Worm (Caenorhabditis elegans): Measurements from ENCODE around the gene W04D2.4.

Gene W04D2.4

ce11 chrV:12512773-12513172 is 15.2 kb upstream of the W04D2.4 start, which contains the start of the genes T28H10.2 and lgmn-1:
T28H10.2 (minus strand) TSS chrV:12512949.
lgmn-1 (plus strand) TSS chrV:12513056.
- TF ChIP-seq hmg-4 (GFP tag; optimal IDR thresholded peaks at IDR 0.05) = no peak
- no peak for TF ChIP-seq tbx-11 (GFP tag; IDR thresholded peaks at IDR 0.05)
- TF ChIP-seq sea-1 (GFP tag; conservative IDR thresholded peaks at IDR 0.05) = no peak
- no peak for TF ChIP-seq ceh-36 (tag; optimal IDR thresholded peaks at IDR 0.05)
- TF ChIP-seq pes-1 (GFP tag; IDR thresholded peaks at IDR 0.05) = no peak
- TF ChIP-seq hmbx-1 (tag; optimal IDR thresholded peaks at IDR 0.05) = no peak

DNA sequence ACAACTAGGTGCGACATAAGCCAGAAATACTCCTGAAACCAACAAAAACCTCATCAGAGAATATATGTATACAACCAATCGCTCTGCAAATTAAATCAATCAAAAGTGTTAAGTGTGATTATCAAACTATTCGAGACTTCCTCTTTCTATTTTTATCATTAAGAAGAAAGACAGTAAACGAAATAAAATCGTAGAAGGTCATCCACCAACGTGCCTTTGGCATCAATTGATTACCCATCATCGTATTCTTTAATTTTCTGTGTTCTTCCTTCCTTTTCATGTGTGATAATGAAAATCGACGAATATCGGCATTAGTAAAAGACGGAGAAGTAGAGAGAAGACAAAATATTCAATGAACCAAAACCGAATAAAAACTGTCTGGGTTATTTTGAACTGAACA is 14.4 kb upstream of the W04D2.4 start:
- TF ChIP-seq hnd-1 (tag; optimal IDR thresholded peaks at IDR 0.05) (no peak), hmbx-1 (tag; optimal IDR thresholded peaks at IDR 0.05) (no peak), ceh-13 (GFP tag; optimal IDR thresholded peaks at IDR 0.05) (no peak), scrt-1 (GFP tag; IDR thresholded peaks at IDR 0.05) (no peak), flt-1 (GFP tag; IDR thresholded peaks at IDR 0.05) (no peak), aly-1 (tag; optimal IDR thresholded peaks at IDR 0.05) (no peak), F13C5.2 (tag; optimal IDR thresholded peaks at IDR 0.05) (no peak), ama-1 (optimal IDR thresholded peaks at IDR 0.05) (no peak), tbx-37 (GFP tag; conservative IDR thresholded peaks at IDR 0.05) (no peak), ceh-36 (tag; optimal IDR thresholded peaks at IDR 0.05) (no peak), pes-1 (GFP tag; IDR thresholded peaks at IDR 0.05) (no peak), tbx-11 (GFP tag; IDR thresholded peaks at IDR 0.05) (no peak), tra-4 (tag; optimal IDR thresholded peaks at IDR 0.05) (no peak), hmg-4 (GFP tag; optimal IDR thresholded peaks at IDR 0.05) (no peak)

DNA sequence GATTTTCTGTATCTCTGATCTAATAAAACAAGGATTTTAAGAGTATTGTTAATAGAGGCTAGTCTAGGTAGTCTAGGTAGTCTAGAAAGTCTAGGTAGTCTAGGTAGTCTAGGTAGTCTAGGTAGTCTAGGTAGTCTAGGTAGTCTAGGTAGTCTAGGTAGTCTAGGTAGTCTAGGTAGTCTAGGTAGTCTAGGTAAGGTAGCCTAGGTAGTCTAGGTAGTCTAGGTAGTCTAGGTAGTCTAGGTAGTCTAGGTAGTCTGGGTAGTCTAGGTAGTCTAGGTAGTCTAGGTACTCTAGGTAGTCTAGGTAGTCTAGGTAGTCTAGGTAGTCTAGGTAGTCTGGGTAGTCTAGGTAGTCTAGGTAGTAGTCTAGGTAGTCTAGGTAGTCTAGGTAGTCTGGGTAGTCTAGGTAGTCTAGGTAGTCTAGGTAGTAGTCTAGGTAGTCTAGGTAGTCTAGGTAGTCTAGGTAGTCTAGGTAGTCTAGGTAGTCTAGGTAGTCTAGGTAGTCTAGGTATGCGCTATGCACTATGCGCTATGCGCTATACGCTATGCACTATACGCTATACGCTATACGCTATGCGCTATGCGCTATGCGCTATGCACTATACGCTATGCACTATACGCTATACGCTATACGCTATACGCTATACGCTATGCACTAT is 12.5 kb upstream of the W04D2.4 start:
- TF ChIP-seq hnd-1 (tag; optimal IDR thresholded peaks at IDR 0.05) (peak; percentile 66), ceh-36 (tag; optimal IDR thresholded peaks at IDR 0.05) (peak; percentile 48)

DNA sequence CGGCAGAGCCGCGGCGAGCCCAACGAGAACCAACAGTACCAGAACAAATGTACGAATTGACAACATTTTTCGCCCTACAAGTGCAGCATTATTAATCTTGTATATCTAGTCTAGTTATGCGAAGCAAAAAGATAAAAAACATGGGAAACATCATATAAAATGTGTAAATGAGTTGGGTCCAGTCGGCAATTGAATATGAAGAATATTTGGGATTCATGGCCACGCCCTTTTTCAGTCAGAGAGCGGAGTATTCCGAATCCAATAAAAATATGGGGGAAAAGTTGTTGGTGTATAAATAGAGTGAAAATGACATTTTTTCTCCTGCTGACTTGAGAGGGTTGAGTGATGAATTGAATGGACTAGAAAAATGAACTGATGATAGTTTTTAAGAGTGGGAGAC is 8.6 kb upstream of the W04D2.4 start, which contains the start of gene nlp-46:
Gene nlp-46, minus strand, starts transcription at position 101 of the 400 bp plus-strand sequence.
- no peak for TF ChIP-seq flt-1 (GFP tag; IDR thresholded peaks at IDR 0.05)
- TF ChIP-seq ceh-36 (tag; optimal IDR thresholded peaks at IDR 0.05) = no peak
- TF ChIP-seq ama-1 (optimal IDR thresholded peaks at IDR 0.05) = no peak
- TF ChIP-seq sea-1 (GFP tag; conservative IDR thresholded peaks at IDR 0.05) = no peak
- no peak for TF ChIP-seq F13C5.2 (tag; optimal IDR thresholded peaks at IDR 0.05)
- no peak for TF ChIP-seq B0310.2 (tag; optimal IDR thresholded peaks at IDR 0.05)
- no peak for TF ChIP-seq tra-4 (tag; optimal IDR thresholded peaks at IDR 0.05)
- no peak for TF ChIP-seq pes-1 (GFP tag; IDR thresholded peaks at IDR 0.05)
- no peak for TF ChIP-seq tbx-11 (GFP tag; IDR thresholded peaks at IDR 0.05)

DNA sequence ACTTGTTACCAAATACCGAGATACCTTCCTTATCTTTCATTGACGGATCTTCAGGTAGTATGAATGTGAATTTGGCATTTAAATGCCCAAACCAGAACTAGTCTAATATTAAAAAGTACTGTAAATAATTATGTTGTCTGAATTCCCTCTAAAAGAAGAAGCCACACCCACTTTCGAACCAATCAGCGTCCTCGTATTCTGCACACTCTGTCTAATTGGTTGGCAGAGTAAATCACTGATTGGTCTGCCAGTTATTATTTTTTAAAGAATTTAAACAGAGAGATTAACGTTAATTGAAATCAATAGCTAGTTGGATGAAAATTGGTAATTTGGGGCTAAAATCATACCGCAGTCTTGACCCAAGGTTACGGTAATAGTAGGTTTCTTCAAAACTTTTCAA is 8.2 kb upstream of the W04D2.4 start:
- TF ChIP-seq ama-1 (optimal IDR thresholded peaks at IDR 0.05) (no peak), F13C5.2 (tag; optimal IDR thresholded peaks at IDR 0.05) (no peak), B0310.2 (tag; optimal IDR thresholded peaks at IDR 0.05) (no peak), aly-1 (tag; optimal IDR thresholded peaks at IDR 0.05) (no peak), hmg-4 (GFP tag; optimal IDR thresholded peaks at IDR 0.05) (no peak), ets-7 (tag; optimal IDR thresholded peaks at IDR 0.05) (no peak), sea-1 (GFP tag; conservative IDR thresholded peaks at IDR 0.05) (no peak)

- TF ChIP-seq ets-7 (tag; optimal IDR thresholded peaks at IDR 0.05) (no peak), hnd-1 (tag; optimal IDR thresholded peaks at IDR 0.05) (no peak), ceh-36 (tag; optimal IDR thresholded peaks at IDR 0.05) (no peak)
These were observed 5.9 kb upstream of the W04D2.4 start, which contains the start of gene T28H10.1 for ce11 chrV:12503494-12503893. T28H10.1 (plus strand) TSS chrV:12503794.

ce11 chrV:12494522-12494921 is 3.0 kb downstream of the W04D2.4 start, which contains the start of gene mrps-11:
mrps-11 (minus strand) TSS chrV:12494622.
- no peak for TF ChIP-seq ceh-36 (tag; optimal IDR thresholded peaks at IDR 0.05)
- no peak for TF ChIP-seq hmbx-1 (tag; optimal IDR thresholded peaks at IDR 0.05)
- TF ChIP-seq tbx-37 (GFP tag; conservative IDR thresholded peaks at IDR 0.05) = no peak
- no peak for TF ChIP-seq ets-7 (tag; optimal IDR thresholded peaks at IDR 0.05)
- no peak for TF ChIP-seq hnd-1 (tag; optimal IDR thresholded peaks at IDR 0.05)
- no peak for TF ChIP-seq B0310.2 (tag; optimal IDR thresholded peaks at IDR 0.05)
- TF ChIP-seq aly-1 (tag; optimal IDR thresholded peaks at IDR 0.05) = no peak
- no peak for TF ChIP-seq tbx-11 (GFP tag; IDR thresholded peaks at IDR 0.05)
- TF ChIP-seq hmg-4 (GFP tag; optimal IDR thresholded peaks at IDR 0.05) = no peak
- TF ChIP-seq tra-4 (tag; optimal IDR thresholded peaks at IDR 0.05) = no peak
- TF ChIP-seq flt-1 (GFP tag; IDR thresholded peaks at IDR 0.05) = no peak
- TF ChIP-seq pes-1 (GFP tag; IDR thresholded peaks at IDR 0.05) = no peak
- TF ChIP-seq ceh-13 (GFP tag; optimal IDR thresholded peaks at IDR 0.05) = no peak
- TF ChIP-seq ama-1 (optimal IDR thresholded peaks at IDR 0.05) = no peak
- TF ChIP-seq sea-1 (GFP tag; conservative IDR thresholded peaks at IDR 0.05) = no peak
- TF ChIP-seq F13C5.2 (tag; optimal IDR thresholded peaks at IDR 0.05) = no peak
- no peak for TF ChIP-seq scrt-1 (GFP tag; IDR thresholded peaks at IDR 0.05)

ce11 chrV:12491070-12491643 is 6.4 kb downstream of the W04D2.4 start:
- TF ChIP-seq tbx-37 (GFP tag; conservative IDR thresholded peaks at IDR 0.05) (0 out of 2 replicates have a peak, but pooled peaks have one; percentile 9), hnd-1 (tag; optimal IDR thresholded peaks at IDR 0.05) (no peak)

All from whole organism, early embryonic.